Worm (Caenorhabditis elegans): ENCODE data around the gene F43B10.1.

ce11 chrX:16705607-16706006 lies 43.0 kb upstream of the F43B10.1 start:
- no peak for TF ChIP-seq ama-1 (optimal IDR thresholded peaks at IDR 0.05)
- TF ChIP-seq hmg-4 (GFP tag; optimal IDR thresholded peaks at IDR 0.05), result no peak
- no peak for TF ChIP-seq ceh-36 (tag; optimal IDR thresholded peaks at IDR 0.05)
- no peak for TF ChIP-seq ets-7 (tag; optimal IDR thresholded peaks at IDR 0.05)
- no peak for TF ChIP-seq F13C5.2 (tag; optimal IDR thresholded peaks at IDR 0.05)
- TF ChIP-seq tbx-37 (GFP tag; conservative IDR thresholded peaks at IDR 0.05), result no peak
- no peak for TF ChIP-seq sea-1 (GFP tag; conservative IDR thresholded peaks at IDR 0.05)
- TF ChIP-seq tbx-11 (GFP tag; IDR thresholded peaks at IDR 0.05), result no peak
- TF ChIP-seq ceh-13 (GFP tag; optimal IDR thresholded peaks at IDR 0.05), result no peak
- no peak for TF ChIP-seq B0310.2 (tag; optimal IDR thresholded peaks at IDR 0.05)
